Worm (Caenorhabditis elegans) whole organism, young adult: ENCODE results near the gene srh-241.

ENCODE experiments used
- B0019.2 ChIP-seq: fragments of 200-800 bp; sonication (Bioruptor generic); conservative IDR thresholded peaks from 2 replicates; pipeline ENCODE4 v1.3.6; 2022; ENCODE audit warnings: missing genetic modification reagents, missing genetic modification characterization, missing compliant biosample characterization
- C06A6.2 ChIP-seq: fragments of 200-800 bp; sonication (Bioruptor generic); conservative IDR thresholded peaks from 2 replicates; pipeline ENCODE4 v1.3.6; 2022; ENCODE audit warnings: missing genetic modification characterization, missing compliant biosample characterization
- C17E4.6 ChIP-seq: fragments of 200-800 bp; sonication (Bioruptor generic); IDR thresholded peaks from 2 replicates; pipeline ENCODE4 v1.3.6; 2022; ENCODE audit warnings: missing genetic modification reagents, missing genetic modification characterization, missing compliant biosample characterization
- F37B4.10 ChIP-seq: fragments of 200-800 bp; sonication (Bioruptor generic); IDR thresholded peaks from 2 replicates; pipeline ENCODE4 v1.3.6; 2022; ENCODE audit warnings: missing genetic modification characterization, missing compliant biosample characterization
- F49E8.2 ChIP-seq: sonication (generic microtip); optimal IDR thresholded peaks from 3 replicates; lab custom pipeline; 2017; ENCODE audit warnings: missing genetic modification characterization, mild to moderate bottlenecking, missing compliant biosample characterization, antibody characterized with exemption, moderate library complexity; ENCODE audit not compliant: insufficient read depth
- F52B5.7 ChIP-seq: sonication (generic microtip); optimal IDR thresholded peaks from 2 replicates; lab custom pipeline; 2016; ENCODE audit warnings: mild to moderate bottlenecking, missing genetic modification characterization, missing compliant biosample characterization
- T07F8.4 ChIP-seq: sonication (generic microtip); optimal IDR thresholded peaks from 2 replicates; lab custom pipeline; 2016; ENCODE audit warnings: mild to moderate bottlenecking, missing genetic modification characterization, moderate library complexity, missing compliant biosample characterization
- Y56A3A.18 ChIP-seq: fragments of 200-800 bp; sonication (Bioruptor generic); IDR thresholded peaks from 2 replicates; pipeline ENCODE4 v1.3.6; 2022; ENCODE audit warnings: missing genetic modification reagents, missing genetic modification characterization, missing compliant biosample characterization
- Y67H2A.10 ChIP-seq: fragments of 200-800 bp; sonication (Bioruptor generic); conservative IDR thresholded peaks from 2 replicates; pipeline ENCODE4 v1.3.6; 2022; ENCODE audit warnings: missing genetic modification reagents, missing genetic modification characterization, missing compliant biosample characterization
- Y79H2A.3 ChIP-seq: fragments of 200-800 bp; sonication (Bioruptor generic); conservative IDR thresholded peaks from 2 replicates; pipeline ENCODE4 v1.3.6; 2022; ENCODE audit warnings: missing genetic modification reagents, missing genetic modification characterization, missing compliant biosample characterization
- attf-3 ChIP-seq: fragments of 200-800 bp; sonication (Bioruptor generic); conservative IDR thresholded peaks from 2 replicates; pipeline ENCODE4 v1.3.6; 2022; ENCODE audit warnings: missing genetic modification reagents, missing genetic modification characterization, missing compliant biosample characterization
- attf-6 ChIP-seq: fragments of 200-800 bp; sonication (Bioruptor generic); IDR thresholded peaks from 2 replicates; pipeline ENCODE4 v1.3.6; 2022; ENCODE audit warnings: missing genetic modification reagents, missing genetic modification characterization, missing compliant biosample characterization
- ccch-3 ChIP-seq: fragments of 200-800 bp; sonication (Bioruptor generic); optimal IDR thresholded peaks from 2 replicates; lab custom pipeline; 2018; ENCODE audit warnings: mild to moderate bottlenecking, missing genetic modification characterization, missing compliant biosample characterization
- dpff-1 ChIP-seq: sonication (generic microtip); optimal IDR thresholded peaks from 2 replicates; lab custom pipeline; 2017; ENCODE audit warnings: mild to moderate bottlenecking, missing genetic modification characterization, missing compliant biosample characterization
- dpl-1 ChIP-seq: fragments of 150-350 bp; optimal IDR thresholded peaks from 2 replicates; lab custom pipeline; 2014; ENCODE audit warnings: missing biosample characterization, missing genetic modification reagents, missing genetic modification characterization
- ets-4 ChIP-seq: fragments of 200-800 bp; sonication (Bioruptor generic); optimal IDR thresholded peaks from 2 replicates; lab custom pipeline; 2018; ENCODE audit warnings: mild to moderate bottlenecking, missing genetic modification characterization, missing compliant biosample characterization
- hlh-26 ChIP-seq: fragments of 200-800 bp; sonication (Bioruptor generic); conservative IDR thresholded peaks from 2 replicates; pipeline ENCODE4 v1.3.6; 2022; ENCODE audit warnings: missing genetic modification reagents, missing genetic modification characterization, missing compliant biosample characterization
- lag-1 ChIP-seq: fragments of 200-800 bp; sonication (Bioruptor generic); IDR thresholded peaks from 2 replicates; pipeline ENCODE4 v1.3.6; 2022; ENCODE audit warnings: missing genetic modification reagents, missing genetic modification characterization, missing compliant biosample characterization
- lin-35 ChIP-seq, 3 experiments: fragments of 150-350 bp in 2 of 3; sonication (generic microtip) in 1 of 3; optimal IDR thresholded peaks; 2 replicates each; lab custom pipeline; 2014 to 2018; ENCODE audit warnings: missing biosample characterization in 3 of 3, missing genetic modification characterization in 3 of 3, missing genetic modification reagents in 3 of 3
- lir-1 ChIP-seq: fragments of 200-800 bp; sonication (Bioruptor generic); conservative IDR thresholded peaks from 2 replicates; pipeline ENCODE4 v1.3.6; 2022; ENCODE audit warnings: missing genetic modification reagents, missing genetic modification characterization, missing compliant biosample characterization
- madf-10 ChIP-seq: sonication (generic microtip); optimal IDR thresholded peaks from 2 replicates; lab custom pipeline; 2016; ENCODE audit warnings: mild to moderate bottlenecking, missing genetic modification characterization, missing compliant biosample characterization
- madf-3 ChIP-seq: fragments of 200-800 bp; sonication (Bioruptor generic); IDR thresholded peaks from 2 replicates; pipeline ENCODE4 v1.3.6; 2022; ENCODE audit warnings: missing genetic modification reagents, missing genetic modification characterization, missing compliant biosample characterization
- nfya-1 ChIP-seq: sonication (generic microtip); optimal IDR thresholded peaks from 2 replicates; lab custom pipeline; 2017; ENCODE audit warnings: antibody characterized with exemption, missing compliant biosample characterization, missing genetic modification characterization, borderline replicate concordance; ENCODE audit not compliant: insufficient read depth
- nhr-80 ChIP-seq: sonication (generic microtip); optimal IDR thresholded peaks from 2 replicates; lab custom pipeline; 2016; ENCODE audit warnings: missing genetic modification characterization, missing compliant biosample characterization
- nhr-90 ChIP-seq: sonication (generic microtip); optimal IDR thresholded peaks from 2 replicates; lab custom pipeline; 2016; ENCODE audit warnings: missing genotype, mild to moderate bottlenecking, missing genetic modification characterization, missing compliant biosample characterization
- pha-4 ChIP-seq: fragments of 150-350 bp; sonication (generic microtip); optimal IDR thresholded peaks from 2 replicates; lab custom pipeline; 2014; ENCODE audit warnings: missing biosample characterization, missing genetic modification reagents, missing genetic modification characterization
- snpc-1.1 ChIP-seq: sonication (generic microtip); optimal IDR thresholded peaks from 2 replicates; lab custom pipeline; 2017; ENCODE audit warnings: missing genetic modification characterization, mild to moderate bottlenecking, missing compliant biosample characterization, antibody characterized with exemption, moderate library complexity, missing genotype, missing genetic modification reagents; ENCODE audit not compliant: insufficient read depth
- tlf-1 ChIP-seq: fragments of 200-800 bp; sonication (Bioruptor generic); optimal IDR thresholded peaks from 2 replicates; lab custom pipeline; 2018; ENCODE audit warnings: mild to moderate bottlenecking, missing genetic modification characterization, missing compliant biosample characterization
- zim-3 ChIP-seq: sonication (generic microtip); optimal IDR thresholded peaks from 2 replicates; lab custom pipeline; 2017; ENCODE audit warnings: mild to moderate bottlenecking, missing genetic modification characterization, moderate library complexity, missing compliant biosample characterization
- ztf-22 ChIP-seq: fragments of 200-800 bp; sonication (Bioruptor generic); optimal IDR thresholded peaks from 2 replicates; lab custom pipeline; 2018; ENCODE audit warnings: mild to moderate bottlenecking, missing genetic modification characterization, moderate library complexity, missing compliant biosample characterization
- ztf-26 ChIP-seq: sonication (generic microtip); optimal IDR thresholded peaks from 2 replicates; lab custom pipeline; 2017; ENCODE audit warnings: missing genetic modification characterization, missing compliant biosample characterization

Gene srh-241

ce11 chrV:2888265-2888664, 18.9 kb upstream of the srh-241 start (continued):
- no peak for TF ChIP-seq Y56A3A.18 (GFP tag; lab: Robert Waterston, UW)
- TF ChIP-seq lir-1 = no peak
- TF ChIP-seq C06A6.2 (GFP tag; lab: Robert Waterston, UW) = no peak

ce11 chrV:2884411-2884810, 15.0 kb upstream of the srh-241 start, which contains the start of gene sre-24:
Gene sre-24, plus strand, starts transcription at chrV:2884711.
- no peak for TF ChIP-seq T07F8.4 (tag; lab: Kevin White, UChicago)
- no peak for TF ChIP-seq snpc-1.1
- TF ChIP-seq dpl-1 (GFP tag; lab: Kevin White, UChicago) = no peak
- TF ChIP-seq attf-6 (GFP tag; lab: Robert Waterston, UW) = no peak
- TF ChIP-seq C17E4.6 (GFP tag; lab: Robert Waterston, UW) = no peak
- TF ChIP-seq tlf-1 = no peak
- TF ChIP-seq madf-10 = no peak
- TF ChIP-seq dpff-1 (tag; lab: Kevin White, UChicago) = no peak
- TF ChIP-seq F37B4.10 (GFP tag; lab: Robert Waterston, UW) = no peak
- no peak for TF ChIP-seq nfya-1 (tag; lab: Kevin White, UChicago)
- no peak for TF ChIP-seq nhr-90
- TF ChIP-seq Y79H2A.3 (GFP tag; lab: Robert Waterston, UW) = no peak
- TF ChIP-seq F49E8.2 (tag; lab: Kevin White, UChicago) = no peak
- TF ChIP-seq zim-3 (tag; lab: Kevin White, UChicago) = no peak
- TF ChIP-seq ztf-22 (GFP tag; lab: Kevin White, UChicago) = no peak

ce11 chrV:2883097-2883496, 13.7 kb upstream of the srh-241 start:
- TF ChIP-seq B0019.2 (GFP tag; lab: Robert Waterston, UW) = no peak
- no peak for TF ChIP-seq ztf-26 (tag; lab: Kevin White, UChicago)
- TF ChIP-seq F37B4.10 (GFP tag; lab: Robert Waterston, UW) = peak; percentile 96; the same call in 1 of the 2 replicates
- no peak for TF ChIP-seq ets-4 (GFP tag; lab: Kevin White, UChicago)
- no peak for TF ChIP-seq lag-1 (GFP tag; lab: Robert Waterston, UW)
- no peak for TF ChIP-seq ccch-3 (GFP tag; lab: Kevin White, UChicago)
- no peak for TF ChIP-seq Y67H2A.10 (GFP tag; lab: Robert Waterston, UW)
- 0 out of 2 replicates have a peak, but pooled peaks have one; percentile 41 for TF ChIP-seq madf-3 (GFP tag; lab: Robert Waterston, UW)
- TF ChIP-seq, all 124 proteins: peak for 2

ce11 chrV:2881565-2881964, 12.2 kb upstream of the srh-241 start:
- TF ChIP-seq F37B4.10 (GFP tag; lab: Robert Waterston, UW) (no peak; the same call in none of the 2 replicates), nhr-80 (tag; lab: Kevin White, UChicago) (peak; percentile 23), lin-35 (GFP tag; optimal IDR thresholded peaks at IDR 0.05; lab: Kevin White, UChicago) (no peak), pha-4 (tag; lab: Kevin White, UChicago) (peak; percentile 34)
- TF ChIP-seq, all 124 proteins: peak for 2

- TF ChIP-seq F52B5.7 (tag; lab: Kevin White, UChicago) = no peak
- TF ChIP-seq attf-3 (GFP tag; lab: Robert Waterston, UW) = no peak
- TF ChIP-seq hlh-26 = no peak
Observed at ce11 chrV:2881016-2881415, 11.6 kb upstream of the srh-241 start, which contains the start of gene ifc-1. Gene ifc-1, plus strand, starts transcription at chrV:2881393.
